Worm (Caenorhabditis elegans) whole organism, young adult: Measurements from ENCODE around the gene rbm-26.

ENCODE experiments used
- B0019.2 ChIP-seq: fragments of 200-800 bp; sonication (Bioruptor generic); conservative IDR thresholded peaks from 2 replicates; pipeline ENCODE4 v1.3.6; 2022; ENCODE audit warnings: missing genetic modification reagents, missing genetic modification characterization, missing compliant biosample characterization
- C06A6.2 ChIP-seq: fragments of 200-800 bp; sonication (Bioruptor generic); conservative IDR thresholded peaks from 2 replicates; pipeline ENCODE4 v1.3.6; 2022; ENCODE audit warnings: missing genetic modification characterization, missing compliant biosample characterization
- C17E4.6 ChIP-seq: fragments of 200-800 bp; sonication (Bioruptor generic); IDR thresholded peaks from 2 replicates; pipeline ENCODE4 v1.3.6; 2022; ENCODE audit warnings: missing genetic modification reagents, missing genetic modification characterization, missing compliant biosample characterization
- F10E7.11 ChIP-seq: sonication (generic microtip); optimal IDR thresholded peaks from 2 replicates; lab custom pipeline; 2017; ENCODE audit warnings: mild to moderate bottlenecking, missing genetic modification characterization, moderate library complexity, missing compliant biosample characterization
- F23B12.7 ChIP-seq: sonication (generic microtip); optimal IDR thresholded peaks from 2 replicates; lab custom pipeline; 2017; ENCODE audit warnings: missing genetic modification characterization, mild to moderate bottlenecking, missing compliant biosample characterization, antibody characterized with exemption, moderate library complexity; ENCODE audit not compliant: insufficient read depth
- F49E8.2 ChIP-seq: sonication (generic microtip); optimal IDR thresholded peaks from 3 replicates; lab custom pipeline; 2017; ENCODE audit warnings: missing genetic modification characterization, mild to moderate bottlenecking, missing compliant biosample characterization, antibody characterized with exemption, moderate library complexity; ENCODE audit not compliant: insufficient read depth
- F57A8.1 ChIP-seq: fragments of 200-800 bp; sonication (Bioruptor generic); optimal IDR thresholded peaks from 2 replicates; lab custom pipeline; 2018; ENCODE audit warnings: mild to moderate bottlenecking, missing genetic modification characterization, moderate library complexity, missing compliant biosample characterization
- F57C9.4 ChIP-seq: sonication (generic microtip); optimal IDR thresholded peaks from 2 replicates; lab custom pipeline; 2017; ENCODE audit warnings: mild to moderate bottlenecking, missing genetic modification characterization, missing compliant biosample characterization
- K11D2.4 ChIP-seq: fragments of 200-800 bp; sonication (Bioruptor generic); IDR thresholded peaks from 2 replicates; pipeline ENCODE4 v1.3.6; 2022; ENCODE audit warnings: missing genetic modification reagents, missing genetic modification characterization, missing compliant biosample characterization
- Y53F4B.3 ChIP-seq: fragments of 200-800 bp; sonication (Bioruptor generic); IDR thresholded peaks from 2 replicates; pipeline ENCODE4 v1.3.6; 2022; ENCODE audit warnings: missing genetic modification reagents, missing genetic modification characterization, missing compliant biosample characterization
- Y53G8AR.9 ChIP-seq: fragments of 200-800 bp; sonication (Bioruptor generic); conservative IDR thresholded peaks from 2 replicates; pipeline ENCODE4 v1.3.6; 2022; ENCODE audit warnings: missing genetic modification reagents, missing genetic modification characterization, missing compliant biosample characterization
- Y79H2A.3 ChIP-seq: fragments of 200-800 bp; sonication (Bioruptor generic); conservative IDR thresholded peaks from 2 replicates; pipeline ENCODE4 v1.3.6; 2022; ENCODE audit warnings: missing genetic modification reagents, missing genetic modification characterization, missing compliant biosample characterization
- Y95B8A.8 ChIP-seq: fragments of 200-800 bp; sonication (Bioruptor generic); IDR thresholded peaks from 2 replicates; pipeline ENCODE4 v1.3.6; 2022; ENCODE audit warnings: missing genetic modification reagents, missing genetic modification characterization, missing compliant biosample characterization
- ZK185.1 ChIP-seq: sonication (generic microtip); optimal IDR thresholded peaks from 2 replicates; lab custom pipeline; 2016; ENCODE audit warnings: mild to moderate bottlenecking, missing genetic modification characterization, missing compliant biosample characterization; ENCODE audit not compliant: poor library complexity, severe bottlenecking
- ama-1 ChIP-seq, 3 experiments: fragments of 150-350 bp in 1 of 3; sonication (generic microtip) in 2 of 3; optimal IDR thresholded peaks; 2 replicates each; lab custom pipeline; 2014 to 2018; ENCODE audit warnings: missing biosample characterization in 2 of 3, missing genetic modification characterization in 2 of 3, missing genetic modification reagents in 2 of 3
- aptf-2 ChIP-seq: fragments of 200-800 bp; sonication (Bioruptor generic); conservative IDR thresholded peaks from 2 replicates; pipeline ENCODE4 v1.3.6; 2022; ENCODE audit warnings: missing genetic modification reagents, missing genetic modification characterization, missing compliant biosample characterization
- attf-5 ChIP-seq: fragments of 200-800 bp; sonication (Bioruptor generic); optimal IDR thresholded peaks from 2 replicates; lab custom pipeline; 2018; ENCODE audit warnings: mild to moderate bottlenecking, missing genetic modification characterization, missing compliant biosample characterization
- bed-1 ChIP-seq: fragments of 200-800 bp; sonication (Bioruptor generic); IDR thresholded peaks from 2 replicates; pipeline ENCODE4 v1.3.6; 2022; ENCODE audit warnings: missing genetic modification reagents, missing genetic modification characterization, missing compliant biosample characterization
- ceh-58 ChIP-seq: fragments of 200-800 bp; sonication (Bioruptor generic); IDR thresholded peaks from 2 replicates; pipeline ENCODE4 v1.3.6; 2022; ENCODE audit warnings: missing genetic modification characterization, missing compliant biosample characterization
- dpff-1 ChIP-seq: sonication (generic microtip); optimal IDR thresholded peaks from 2 replicates; lab custom pipeline; 2017; ENCODE audit warnings: mild to moderate bottlenecking, missing genetic modification characterization, missing compliant biosample characterization
- egl-44 ChIP-seq: fragments of 200-800 bp; sonication (Bioruptor generic); IDR thresholded peaks from 2 replicates; pipeline ENCODE4 v1.3.6; 2022; ENCODE audit warnings: missing genetic modification reagents, missing genetic modification characterization, missing compliant biosample characterization
- egrh-3 ChIP-seq: fragments of 200-800 bp; sonication (Bioruptor generic); IDR thresholded peaks from 2 replicates; pipeline ENCODE4 v1.3.6; 2022; ENCODE audit warnings: missing genetic modification reagents, missing genetic modification characterization, missing compliant biosample characterization
- ekl-4 ChIP-seq: fragments of 200-800 bp; sonication (Bioruptor generic); IDR thresholded peaks from 2 replicates; pipeline ENCODE4 v1.3.6; 2022; ENCODE audit warnings: missing genetic modification reagents, missing genetic modification characterization, missing compliant biosample characterization
- hlh-12 ChIP-seq: sonication (generic microtip); optimal IDR thresholded peaks from 2 replicates; lab custom pipeline; 2016; ENCODE audit warnings: missing genetic modification characterization, missing compliant biosample characterization
- lag-1 ChIP-seq: fragments of 200-800 bp; sonication (Bioruptor generic); IDR thresholded peaks from 2 replicates; pipeline ENCODE4 v1.3.6; 2022; ENCODE audit warnings: missing genetic modification reagents, missing genetic modification characterization, missing compliant biosample characterization
- let-526 ChIP-seq: fragments of 200-800 bp; sonication (Bioruptor generic); IDR thresholded peaks from 2 replicates; pipeline ENCODE4 v1.3.6; 2022; ENCODE audit warnings: missing genetic modification reagents, missing genetic modification characterization, missing compliant biosample characterization
- lin-26 ChIP-seq: fragments of 200-800 bp; sonication (Bioruptor generic); IDR thresholded peaks from 2 replicates; pipeline ENCODE4 v1.3.6; 2022; ENCODE audit warnings: missing genetic modification reagents, missing genetic modification characterization, missing compliant biosample characterization
- lir-1 ChIP-seq: fragments of 200-800 bp; sonication (Bioruptor generic); conservative IDR thresholded peaks from 2 replicates; pipeline ENCODE4 v1.3.6; 2022; ENCODE audit warnings: missing genetic modification reagents, missing genetic modification characterization, missing compliant biosample characterization
- lsy-27 ChIP-seq: sonication (generic microtip); optimal IDR thresholded peaks from 2 replicates; lab custom pipeline; 2017; ENCODE audit warnings: missing genetic modification characterization, mild to moderate bottlenecking, missing compliant biosample characterization, antibody characterized with exemption, missing genotype, borderline replicate concordance; ENCODE audit not compliant: insufficient read depth
- madf-10 ChIP-seq: sonication (generic microtip); optimal IDR thresholded peaks from 2 replicates; lab custom pipeline; 2016; ENCODE audit warnings: mild to moderate bottlenecking, missing genetic modification characterization, missing compliant biosample characterization
- madf-6 ChIP-seq: fragments of 200-800 bp; sonication (Bioruptor generic); IDR thresholded peaks from 2 replicates; pipeline ENCODE4 v1.3.6; 2022; ENCODE audit warnings: missing genetic modification reagents, missing genetic modification characterization, missing compliant biosample characterization
- madf-8 ChIP-seq: fragments of 200-800 bp; sonication (Bioruptor generic); conservative IDR thresholded peaks from 2 replicates; pipeline ENCODE4 v1.3.6; 2022; ENCODE audit warnings: missing genetic modification reagents, missing genetic modification characterization, missing compliant biosample characterization
- mes-4 ChIP-seq: sonication (generic microtip); optimal IDR thresholded peaks from 2 replicates; lab custom pipeline; 2016; ENCODE audit warnings: missing genotype, missing genetic modification characterization, missing compliant biosample characterization
- mxl-1 ChIP-seq: sonication (generic microtip); optimal IDR thresholded peaks from 2 replicates; lab custom pipeline; 2016; ENCODE audit warnings: missing genetic modification characterization, missing compliant biosample characterization
- nfya-1 ChIP-seq: sonication (generic microtip); optimal IDR thresholded peaks from 2 replicates; lab custom pipeline; 2017; ENCODE audit warnings: antibody characterized with exemption, missing compliant biosample characterization, missing genetic modification characterization, borderline replicate concordance; ENCODE audit not compliant: insufficient read depth
- nfya-2 ChIP-seq: fragments of 200-800 bp; sonication (Bioruptor generic); IDR thresholded peaks from 2 replicates; pipeline ENCODE4 v1.3.6; 2022; ENCODE audit warnings: missing genetic modification reagents, missing genetic modification characterization, missing compliant biosample characterization
- nhr-120 ChIP-seq: fragments of 200-800 bp; sonication (Bioruptor generic); IDR thresholded peaks from 2 replicates; pipeline ENCODE4 v1.3.6; 2022; ENCODE audit warnings: missing genetic modification characterization, missing compliant biosample characterization
- nhr-90 ChIP-seq: sonication (generic microtip); optimal IDR thresholded peaks from 2 replicates; lab custom pipeline; 2016; ENCODE audit warnings: missing genotype, mild to moderate bottlenecking, missing genetic modification characterization, missing compliant biosample characterization
- pbrm-1 ChIP-seq: fragments of 200-800 bp; sonication (Bioruptor generic); IDR thresholded peaks from 2 replicates; pipeline ENCODE4 v1.3.6; 2022; ENCODE audit warnings: missing genetic modification reagents, missing genetic modification characterization, missing compliant biosample characterization
- rcor-1 ChIP-seq: fragments of 200-800 bp; sonication (Bioruptor generic); IDR thresholded peaks from 2 replicates; pipeline ENCODE4 v1.3.6; 2022; ENCODE audit warnings: missing genetic modification reagents, missing genetic modification characterization, missing compliant biosample characterization
- repo-1 ChIP-seq: sonication (generic microtip); optimal IDR thresholded peaks from 2 replicates; lab custom pipeline; 2017; ENCODE audit warnings: mild to moderate bottlenecking, missing genetic modification characterization, missing compliant biosample characterization
- rpc-1 ChIP-seq, 2 experiments: fragments of 150-350 bp in 1 of 2; sonication (generic microtip) in 1 of 2; optimal IDR thresholded peaks; 2 replicates each; lab custom pipeline; 2014 to 2018; ENCODE audit warnings: missing biosample characterization in 1 of 2, missing genetic modification characterization in 1 of 2, missing genetic modification reagents in 1 of 2, missing genotype in 1 of 2
- sea-2 ChIP-seq: fragments of 200-800 bp; sonication (Bioruptor generic); IDR thresholded peaks from 2 replicates; pipeline ENCODE4 v1.3.6; 2022; ENCODE audit warnings: missing genetic modification characterization, missing compliant biosample characterization
- snpc-1.1 ChIP-seq: sonication (generic microtip); optimal IDR thresholded peaks from 2 replicates; lab custom pipeline; 2017; ENCODE audit warnings: missing genetic modification characterization, mild to moderate bottlenecking, missing compliant biosample characterization, antibody characterized with exemption, moderate library complexity, missing genotype, missing genetic modification reagents; ENCODE audit not compliant: insufficient read depth
- unc-130 ChIP-seq: sonication (generic microtip); optimal IDR thresholded peaks from 2 replicates; lab custom pipeline; 2016; ENCODE audit warnings: missing genetic modification reagents, missing genetic modification characterization, missing compliant biosample characterization
- zfh-2 ChIP-seq: fragments of 200-800 bp; sonication (Bioruptor generic); conservative IDR thresholded peaks from 2 replicates; pipeline ENCODE4 v1.3.6; 2022; ENCODE audit warnings: missing genetic modification reagents, missing genetic modification characterization, missing compliant biosample characterization
- zim-3 ChIP-seq: sonication (generic microtip); optimal IDR thresholded peaks from 2 replicates; lab custom pipeline; 2017; ENCODE audit warnings: mild to moderate bottlenecking, missing genetic modification characterization, moderate library complexity, missing compliant biosample characterization
- ztf-18 ChIP-seq: sonication (generic microtip); optimal IDR thresholded peaks from 2 replicates; lab custom pipeline; 2016; ENCODE audit warnings: missing genotype, mild to moderate bottlenecking, missing genetic modification characterization, missing compliant biosample characterization

Gene rbm-26

DNA sequence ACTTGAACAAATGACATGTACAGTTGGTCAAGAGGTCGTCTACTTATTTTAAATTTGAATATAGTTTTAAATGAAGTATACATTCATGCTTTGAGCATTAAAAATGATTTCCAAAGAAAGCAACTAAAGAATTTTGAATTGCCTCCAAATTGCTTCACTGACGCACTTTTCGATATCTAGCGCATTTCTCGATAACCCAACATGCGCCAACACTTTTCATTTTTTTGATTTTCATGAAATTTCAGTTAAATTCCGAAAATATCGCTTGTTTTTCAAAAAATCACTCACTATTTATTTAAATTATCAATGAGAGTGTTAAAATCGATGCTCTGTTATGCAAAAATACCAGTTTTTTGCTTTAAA lies 8.5 kb downstream of the rbm-26 start (continued):
- TF ChIP-seq rpc-1 (optimal IDR thresholded peaks at IDR 0.05; lab: Kevin White, UChicago) (no peak), rpc-1 (tag; optimal IDR thresholded peaks at IDR 0.05; lab: Kevin White, UChicago) (no peak), K11D2.4 (no peak), pbrm-1 (GFP tag; lab: Robert Waterston, UW) (peak; percentile 50; the same call in 1 of the 2 replicates), Y53G8AR.9 (GFP tag; lab: Robert Waterston, UW) (no peak), lin-26 (no peak), nfya-1 (tag; lab: Kevin White, UChicago) (no peak), ztf-18 (tag; lab: Kevin White, UChicago) (peak; percentile 94), ekl-4 (GFP tag; lab: Robert Waterston, UW) (no peak), Y95B8A.8 (GFP tag; lab: Robert Waterston, UW) (no peak), sea-2 (no peak), ama-1 (optimal IDR thresholded peaks at IDR 0.05; lab: Kevin White, UChicago) (no peak), ama-1 (GFP tag; optimal IDR thresholded peaks at IDR 0.05; lab: Kevin White, UChicago) (no peak), C06A6.2 (GFP tag; lab: Robert Waterston, UW) (no peak), snpc-1.1 (tag; lab: Kevin White, UChicago) (no peak), madf-8 (GFP tag; lab: Robert Waterston, UW) (peak; percentile 69), aptf-2 (GFP tag; lab: Robert Waterston, UW) (no peak), egrh-3 (GFP tag; lab: Robert Waterston, UW) (no peak), bed-1 (no peak), Y53F4B.3 (GFP tag; lab: Robert Waterston, UW) (no peak), ceh-58 (GFP tag; lab: Robert Waterston, UW) (no peak), F23B12.7 (tag; lab: Kevin White, UChicago) (peak; percentile 22), hlh-12 (tag; lab: Kevin White, UChicago) (no peak), egl-44 (GFP tag; lab: Robert Waterston, UW) (no peak), ZK185.1 (tag; lab: Kevin White, UChicago) (no peak), dpff-1 (no peak), let-526 (GFP tag; lab: Robert Waterston, UW) (no peak), mes-4 (no peak), attf-5 (GFP tag; lab: Kevin White, UChicago) (no peak), zfh-2 (no peak), C17E4.6 (GFP tag; lab: Robert Waterston, UW) (no peak), F49E8.2 (peak; percentile 40), F57A8.1 (GFP tag; lab: Kevin White, UChicago) (no peak), Y79H2A.3 (no peak), zim-3 (tag; lab: Kevin White, UChicago) (no peak), madf-6 (peak; percentile 87), B0019.2 (no peak), F57C9.4 (tag; lab: Kevin White, UChicago) (no peak), nhr-120 (no peak), unc-130 (GFP tag; lab: Kevin White, UChicago) (no peak), nfya-2 (GFP tag; lab: Robert Waterston, UW) (no peak), lsy-27 (tag; lab: Kevin White, UChicago) (no peak), repo-1 (no peak), lag-1 (GFP tag; lab: Robert Waterston, UW) (no peak), nhr-90 (no peak), lir-1 (GFP tag; lab: Robert Waterston, UW) (no peak; the same call in 1 of the 2 replicates), F10E7.11 (no peak), madf-10 (no peak), mxl-1 (tag; lab: Kevin White, UChicago) (no peak), rcor-1 (GFP tag; lab: Robert Waterston, UW) (peak; percentile 42; the same call in 1 of the 2 replicates)
